Fruit fly (Drosophila melanogaster): ENCODE results near the gene Bcs1.

The Bcs1 gene

dm6 chr2L:10226724-10227407 lies 4.4 kb downstream of the Bcs1 start, which contains the start of gene CG5708 (continued):
- no peak for TF ChIP-seq dl (GFP tag; optimal IDR thresholded peaks at IDR 0.05; ENCODE audit: insufficient read depth in 1 of 2, partially characterized antibody in 2 of 2)
- peak; percentile 22 for TF ChIP-seq Hnf4 (GFP tag; optimal IDR thresholded peaks at IDR 0.05)
- no peak for TF ChIP-seq OdsH (GFP tag; optimal IDR thresholded peaks at IDR 0.05)

dm6 chr2L:10230455-10230854 lies 8.0 kb downstream of the Bcs1 start:
- TF ChIP-seq HLH106 (tag; optimal IDR thresholded peaks at IDR 0.05) (no peak), brk (GFP tag; optimal IDR thresholded peaks at IDR 0.05) (no peak), usp (GFP tag; optimal IDR thresholded peaks at IDR 0.05) (no peak), Dfd (GFP tag; optimal IDR thresholded peaks at IDR 0.05) (no peak), dsf (GFP tag; optimal IDR thresholded peaks at IDR 0.05; ENCODE audit: borderline replicate concordance) (no peak), N (GFP tag; optimal IDR thresholded peaks at IDR 0.05) (no peak), fru (GFP tag; optimal IDR thresholded peaks at IDR 0.05) (no peak), tai (GFP tag; optimal IDR thresholded peaks at IDR 0.05) (no peak), Hr78 (GFP tag; optimal IDR thresholded peaks at IDR 0.05) (no peak), Mio (GFP tag; optimal IDR thresholded peaks at IDR 0.05) (no peak)

dm6 chr2L:10231092-10231494 lies 8.6 kb downstream of the Bcs1 start:
- TF ChIP-seq brk (GFP tag; optimal IDR thresholded peaks at IDR 0.05) (peak; percentile 43), GATAd (GFP tag; optimal IDR thresholded peaks at IDR 0.05) (no peak), jim (GFP tag; optimal IDR thresholded peaks at IDR 0.05) (no peak), CG9705 (GFP tag; optimal IDR thresholded peaks at IDR 0.05) (no peak), Vsx2 (GFP tag; optimal IDR thresholded peaks at IDR 0.05; ENCODE audit: partially characterized antibody) (no peak), h (GFP tag; optimal IDR thresholded peaks at IDR 0.05) (peak; percentile 66), dl (GFP tag; optimal IDR thresholded peaks at IDR 0.05; ENCODE audit: insufficient read depth in 1 of 2, partially characterized antibody in 2 of 2) (no peak), Hr78 (GFP tag; optimal IDR thresholded peaks at IDR 0.05) (no peak), tai (GFP tag; optimal IDR thresholded peaks at IDR 0.05) (peak; percentile 59), pan (optimal IDR thresholded peaks at IDR 0.05) (no peak), psq (GFP tag; optimal IDR thresholded peaks at IDR 0.05) (peak; percentile 32), foxo (GFP tag; optimal IDR thresholded peaks at IDR 0.05) (peak in 1 of 2 experiments; percentile 59), usp (GFP tag; optimal IDR thresholded peaks at IDR 0.05) (no peak), Dfd (GFP tag; optimal IDR thresholded peaks at IDR 0.05) (no peak), sage (GFP tag; optimal IDR thresholded peaks at IDR 0.05) (no peak), dsf (GFP tag; optimal IDR thresholded peaks at IDR 0.05; ENCODE audit: borderline replicate concordance) (no peak), lola (GFP tag; optimal IDR thresholded peaks at IDR 0.05) (no peak), Abd-B (GFP tag; optimal IDR thresholded peaks at IDR 0.05) (no peak), ey (GFP tag; optimal IDR thresholded peaks at IDR 0.05) (peak; percentile 28), Myc (optimal IDR thresholded peaks at IDR 0.05) (no peak), Mio (GFP tag; optimal IDR thresholded peaks at IDR 0.05) (no peak), woc (GFP tag; optimal IDR thresholded peaks at IDR 0.05) (no peak), sv (GFP tag; optimal IDR thresholded peaks at IDR 0.05) (no peak), Dif (GFP tag; optimal IDR thresholded peaks at IDR 0.05; ENCODE audit: partially characterized antibody) (no peak), Sp1 (GFP tag; optimal IDR thresholded peaks at IDR 0.05) (peak; percentile 1), Hnf4 (GFP tag; optimal IDR thresholded peaks at IDR 0.05) (peak; percentile 22), rgr (GFP tag; optimal IDR thresholded peaks at IDR 0.05) (peak; percentile 60), dmrt93B (GFP tag; optimal IDR thresholded peaks at IDR 0.05) (no peak), CG32264 (GFP tag; optimal IDR thresholded peaks at IDR 0.05) (no peak), Jra (GFP tag; optimal IDR thresholded peaks at IDR 0.05) (no peak), Rel (GFP tag; optimal IDR thresholded peaks at IDR 0.05) (no peak), Rel (tag; optimal IDR thresholded peaks at IDR 0.05) (no peak), CrebA (GFP tag; optimal IDR thresholded peaks at IDR 0.05; ENCODE audit: borderline replicate concordance) (no peak), br (GFP tag; optimal IDR thresholded peaks at IDR 0.05) (no peak), fru (GFP tag; optimal IDR thresholded peaks at IDR 0.05) (peak; percentile 55), HLH106 (tag; optimal IDR thresholded peaks at IDR 0.05) (peak; percentile 19), OdsH (GFP tag; optimal IDR thresholded peaks at IDR 0.05) (peak; percentile 18), N (GFP tag; optimal IDR thresholded peaks at IDR 0.05) (no peak), Hr83 (GFP tag; optimal IDR thresholded peaks at IDR 0.05; ENCODE audit: poor library complexity, severe bottlenecking) (peak; percentile 40)

All from whole organism, wandering third instar larva.